Worm (Caenorhabditis elegans) whole organism, young adult: ENCODE measurements around the gene fipp-1.
A peak's percentile ranks its signal among the peaks of the same experiment; 100 is the strongest.

Experiments
- B0019.2 ChIP-seq: fragments of 200-800 bp; sonication (Bioruptor generic); conservative IDR thresholded peaks from 2 replicates; pipeline ENCODE4 v1.3.6; 2022; ENCODE audit warnings: missing genetic modification reagents, missing genetic modification characterization, missing compliant biosample characterization
- B0336.3 ChIP-seq: fragments of 200-800 bp; sonication (Bioruptor generic); IDR thresholded peaks from 2 replicates; pipeline ENCODE4 v1.3.6; 2022; ENCODE audit warnings: missing genetic modification characterization, missing compliant biosample characterization
- D2030.7 ChIP-seq: fragments of 200-800 bp; sonication (Bioruptor generic); IDR thresholded peaks from 2 replicates; pipeline ENCODE4 v1.3.6; 2022; ENCODE audit warnings: missing genetic modification reagents, missing genetic modification characterization, missing compliant biosample characterization
- F10E7.11 ChIP-seq: sonication (generic microtip); optimal IDR thresholded peaks from 2 replicates; lab custom pipeline; 2017; ENCODE audit warnings: mild to moderate bottlenecking, missing genetic modification characterization, moderate library complexity, missing compliant biosample characterization
- F33H1.4 ChIP-seq: fragments of 200-800 bp; sonication (Bioruptor generic); IDR thresholded peaks from 2 replicates; pipeline ENCODE4 v1.3.6; 2022; ENCODE audit warnings: missing genetic modification reagents, missing genetic modification characterization, missing compliant biosample characterization
- F37B4.10 ChIP-seq: fragments of 200-800 bp; sonication (Bioruptor generic); IDR thresholded peaks from 2 replicates; pipeline ENCODE4 v1.3.6; 2022; ENCODE audit warnings: missing genetic modification characterization, missing compliant biosample characterization
- F57A8.1 ChIP-seq: fragments of 200-800 bp; sonication (Bioruptor generic); optimal IDR thresholded peaks from 2 replicates; lab custom pipeline; 2018; ENCODE audit warnings: mild to moderate bottlenecking, missing genetic modification characterization, moderate library complexity, missing compliant biosample characterization
- T07F8.4 ChIP-seq: sonication (generic microtip); optimal IDR thresholded peaks from 2 replicates; lab custom pipeline; 2016; ENCODE audit warnings: mild to moderate bottlenecking, missing genetic modification characterization, moderate library complexity, missing compliant biosample characterization
- Y53G8AR.9 ChIP-seq: fragments of 200-800 bp; sonication (Bioruptor generic); conservative IDR thresholded peaks from 2 replicates; pipeline ENCODE4 v1.3.6; 2022; ENCODE audit warnings: missing genetic modification reagents, missing genetic modification characterization, missing compliant biosample characterization
- Y79H2A.3 ChIP-seq: fragments of 200-800 bp; sonication (Bioruptor generic); conservative IDR thresholded peaks from 2 replicates; pipeline ENCODE4 v1.3.6; 2022; ENCODE audit warnings: missing genetic modification reagents, missing genetic modification characterization, missing compliant biosample characterization
- ama-1 ChIP-seq, 3 experiments: fragments of 150-350 bp in 1 of 3; sonication (generic microtip) in 2 of 3; optimal IDR thresholded peaks; 2 replicates each; lab custom pipeline; 2014 to 2018; ENCODE audit warnings: missing biosample characterization in 2 of 3, missing genetic modification characterization in 2 of 3, missing genetic modification reagents in 2 of 3
- attf-3 ChIP-seq: fragments of 200-800 bp; sonication (Bioruptor generic); conservative IDR thresholded peaks from 2 replicates; pipeline ENCODE4 v1.3.6; 2022; ENCODE audit warnings: missing genetic modification reagents, missing genetic modification characterization, missing compliant biosample characterization
- attf-6 ChIP-seq: fragments of 200-800 bp; sonication (Bioruptor generic); IDR thresholded peaks from 2 replicates; pipeline ENCODE4 v1.3.6; 2022; ENCODE audit warnings: missing genetic modification reagents, missing genetic modification characterization, missing compliant biosample characterization
- bed-1 ChIP-seq: fragments of 200-800 bp; sonication (Bioruptor generic); IDR thresholded peaks from 2 replicates; pipeline ENCODE4 v1.3.6; 2022; ENCODE audit warnings: missing genetic modification reagents, missing genetic modification characterization, missing compliant biosample characterization
- bed-2 ChIP-seq: fragments of 200-800 bp; sonication (Bioruptor generic); IDR thresholded peaks from 2 replicates; pipeline ENCODE4 v1.3.6; 2022; ENCODE audit warnings: missing genetic modification reagents, missing genetic modification characterization, missing compliant biosample characterization
- ceh-27 ChIP-seq: fragments of 200-800 bp; sonication (Bioruptor generic); optimal IDR thresholded peaks from 2 replicates; lab custom pipeline; 2018; ENCODE audit warnings: mild to moderate bottlenecking, missing genetic modification characterization, moderate library complexity, missing compliant biosample characterization
- ceh-79 ChIP-seq: sonication (generic microtip); optimal IDR thresholded peaks from 2 replicates; lab custom pipeline; 2017; ENCODE audit warnings: mild to moderate bottlenecking, missing genetic modification characterization, missing compliant biosample characterization
- dox-1 ChIP-seq: fragments of 200-800 bp; sonication (Bioruptor generic); IDR thresholded peaks from 2 replicates; pipeline ENCODE4 v1.3.6; 2022; ENCODE audit warnings: missing genetic modification reagents, missing genetic modification characterization, missing compliant biosample characterization
- dpl-1 ChIP-seq: fragments of 150-350 bp; optimal IDR thresholded peaks from 2 replicates; lab custom pipeline; 2014; ENCODE audit warnings: missing biosample characterization, missing genetic modification reagents, missing genetic modification characterization
- efl-1 ChIP-seq: fragments of 150-350 bp; optimal IDR thresholded peaks from 2 replicates; lab custom pipeline; 2014; ENCODE audit warnings: missing biosample characterization, missing genetic modification reagents, missing genetic modification characterization
- egl-18 ChIP-seq: fragments of 200-800 bp; sonication (Bioruptor generic); IDR thresholded peaks from 2 replicates; pipeline ENCODE4 v1.3.6; 2022; ENCODE audit warnings: missing genetic modification reagents, missing genetic modification characterization, missing compliant biosample characterization
- hlh-12 ChIP-seq: sonication (generic microtip); optimal IDR thresholded peaks from 2 replicates; lab custom pipeline; 2016; ENCODE audit warnings: missing genetic modification characterization, missing compliant biosample characterization
- hlh-26 ChIP-seq: fragments of 200-800 bp; sonication (Bioruptor generic); conservative IDR thresholded peaks from 2 replicates; pipeline ENCODE4 v1.3.6; 2022; ENCODE audit warnings: missing genetic modification reagents, missing genetic modification characterization, missing compliant biosample characterization
- hmg-20 ChIP-seq: fragments of 200-800 bp; sonication (Bioruptor generic); IDR thresholded peaks from 2 replicates; pipeline ENCODE4 v1.3.6; 2022; ENCODE audit warnings: missing genetic modification reagents, missing genetic modification characterization, missing compliant biosample characterization
- hsf-1 ChIP-seq: fragments of 200-800 bp; sonication (Bioruptor generic); IDR thresholded peaks from 2 replicates; pipeline ENCODE4 v1.3.6; 2022; ENCODE audit warnings: missing genetic modification reagents, missing genetic modification characterization, missing compliant biosample characterization
- let-526 ChIP-seq: fragments of 200-800 bp; sonication (Bioruptor generic); IDR thresholded peaks from 2 replicates; pipeline ENCODE4 v1.3.6; 2022; ENCODE audit warnings: missing genetic modification reagents, missing genetic modification characterization, missing compliant biosample characterization
- let-607 ChIP-seq, 2 experiments: fragments of 200-800 bp in 1 of 2; sonication (Bioruptor generic) in 1 of 2; sonication (generic microtip) in 1 of 2; optimal IDR thresholded peaks; 2 replicates each; lab custom pipeline; 2016 to 2018; ENCODE audit warnings: mild to moderate bottlenecking in 2 of 2, missing compliant biosample characterization in 2 of 2, missing genetic modification characterization in 2 of 2, moderate library complexity in 2 of 2, missing genotype in 1 of 2
- lin-26 ChIP-seq: fragments of 200-800 bp; sonication (Bioruptor generic); IDR thresholded peaks from 2 replicates; pipeline ENCODE4 v1.3.6; 2022; ENCODE audit warnings: missing genetic modification reagents, missing genetic modification characterization, missing compliant biosample characterization
- lin-54 ChIP-seq: fragments of 200-800 bp; sonication (Bioruptor generic); optimal IDR thresholded peaks from 2 replicates; lab custom pipeline; 2018; ENCODE audit warnings: mild to moderate bottlenecking, missing genetic modification characterization, missing compliant biosample characterization
- lir-1 ChIP-seq: fragments of 200-800 bp; sonication (Bioruptor generic); conservative IDR thresholded peaks from 2 replicates; pipeline ENCODE4 v1.3.6; 2022; ENCODE audit warnings: missing genetic modification reagents, missing genetic modification characterization, missing compliant biosample characterization
- lsl-1 ChIP-seq: fragments of 200-800 bp; sonication (Bioruptor generic); optimal IDR thresholded peaks from 2 replicates; lab custom pipeline; 2018; ENCODE audit warnings: mild to moderate bottlenecking, missing genetic modification characterization, moderate library complexity, missing compliant biosample characterization
- lsy-27 ChIP-seq: sonication (generic microtip); optimal IDR thresholded peaks from 2 replicates; lab custom pipeline; 2017; ENCODE audit warnings: missing genetic modification characterization, mild to moderate bottlenecking, missing compliant biosample characterization, antibody characterized with exemption, missing genotype, borderline replicate concordance; ENCODE audit not compliant: insufficient read depth
- madf-6 ChIP-seq: fragments of 200-800 bp; sonication (Bioruptor generic); IDR thresholded peaks from 2 replicates; pipeline ENCODE4 v1.3.6; 2022; ENCODE audit warnings: missing genetic modification reagents, missing genetic modification characterization, missing compliant biosample characterization
- madf-8 ChIP-seq: fragments of 200-800 bp; sonication (Bioruptor generic); conservative IDR thresholded peaks from 2 replicates; pipeline ENCODE4 v1.3.6; 2022; ENCODE audit warnings: missing genetic modification reagents, missing genetic modification characterization, missing compliant biosample characterization
- mcd-1 ChIP-seq: fragments of 200-800 bp; sonication (Bioruptor generic); IDR thresholded peaks from 2 replicates; pipeline ENCODE4 v1.3.6; 2022; ENCODE audit warnings: missing genetic modification reagents, missing genetic modification characterization, missing compliant biosample characterization
- nhr-179 ChIP-seq: sonication (generic microtip); optimal IDR thresholded peaks from 2 replicates; lab custom pipeline; 2016; ENCODE audit warnings: mild to moderate bottlenecking, missing genetic modification characterization, missing compliant biosample characterization
- nhr-80 ChIP-seq: sonication (generic microtip); optimal IDR thresholded peaks from 2 replicates; lab custom pipeline; 2016; ENCODE audit warnings: missing genetic modification characterization, missing compliant biosample characterization
- snpc-1.1 ChIP-seq: sonication (generic microtip); optimal IDR thresholded peaks from 2 replicates; lab custom pipeline; 2017; ENCODE audit warnings: missing genetic modification characterization, mild to moderate bottlenecking, missing compliant biosample characterization, antibody characterized with exemption, moderate library complexity, missing genotype, missing genetic modification reagents; ENCODE audit not compliant: insufficient read depth
- snpc-1.3 ChIP-seq: sonication (generic microtip); optimal IDR thresholded peaks from 2 replicates; lab custom pipeline; 2017; ENCODE audit warnings: missing genetic modification characterization, mild to moderate bottlenecking, missing compliant biosample characterization, antibody characterized with exemption, moderate library complexity, missing genotype, missing genetic modification reagents; ENCODE audit not compliant: insufficient read depth
- snpc-4 ChIP-seq, 5 experiments: fragments of 150-350 bp in 1 of 5; sonication (generic microtip) in 4 of 5; optimal IDR thresholded peaks; 2 replicates each; lab custom pipeline; 2014 to 2018; ENCODE audit warnings: missing genetic modification characterization in 5 of 5, missing biosample characterization in 3 of 5, antibody characterized with exemption in 2 of 5, mild to moderate bottlenecking in 2 of 5, missing compliant biosample characterization in 2 of 5, missing genotype in 2 of 5, moderate library complexity in 2 of 5, missing genetic modification reagents in 1 of 5
- sptf-2 ChIP-seq: fragments of 200-800 bp; sonication (Bioruptor generic); optimal IDR thresholded peaks from 2 replicates; lab custom pipeline; 2018; ENCODE audit warnings: mild to moderate bottlenecking, missing genetic modification characterization, missing compliant biosample characterization
- tlf-1 ChIP-seq: fragments of 200-800 bp; sonication (Bioruptor generic); optimal IDR thresholded peaks from 2 replicates; lab custom pipeline; 2018; ENCODE audit warnings: mild to moderate bottlenecking, missing genetic modification characterization, missing compliant biosample characterization
- unc-130 ChIP-seq: sonication (generic microtip); optimal IDR thresholded peaks from 2 replicates; lab custom pipeline; 2016; ENCODE audit warnings: missing genetic modification reagents, missing genetic modification characterization, missing compliant biosample characterization
- xnd-1 ChIP-seq: sonication (generic microtip); optimal IDR thresholded peaks from 2 replicates; lab custom pipeline; 2016; ENCODE audit warnings: missing genotype, missing genetic modification reagents, missing genetic modification characterization, missing compliant biosample characterization
- ztf-18 ChIP-seq: sonication (generic microtip); optimal IDR thresholded peaks from 2 replicates; lab custom pipeline; 2016; ENCODE audit warnings: missing genotype, mild to moderate bottlenecking, missing genetic modification characterization, missing compliant biosample characterization

fipp-1 gene

DNA sequence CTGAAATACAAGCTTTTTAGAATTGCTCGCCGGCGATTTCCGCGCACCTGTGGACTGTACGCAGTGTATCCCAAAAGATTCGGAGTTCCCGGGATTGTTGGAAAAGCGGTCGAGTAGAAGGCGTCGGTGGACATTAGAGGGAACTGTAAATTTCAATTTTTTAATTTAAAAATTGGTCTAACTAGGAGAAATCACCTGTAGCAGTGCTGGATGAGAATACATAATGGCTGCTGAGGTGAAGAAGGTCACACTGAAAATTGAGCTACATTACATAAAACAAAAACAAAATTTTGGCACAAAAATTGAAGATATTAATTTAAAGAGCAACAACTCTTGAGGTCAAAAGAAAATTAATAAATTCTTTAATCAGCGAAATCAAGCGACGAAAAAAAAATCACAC lies 3.0 kb downstream of the fipp-1 start, which contains the start of gene neg-1 (continued):
- TF ChIP-seq F33H1.4 (no peak), B0336.3 (GFP tag; lab: Robert Waterston, UW) (peak; percentile 17; the same call in 1 of the 2 replicates), attf-6 (GFP tag; lab: Robert Waterston, UW) (0 out of 2 replicates have a peak, but pooled peaks have one; percentile 21), ceh-79 (tag; lab: Kevin White, UChicago) (no peak), hlh-26 (GFP tag; lab: Robert Waterston, UW) (no peak), egl-18 (GFP tag; lab: Robert Waterston, UW) (no peak), lin-26 (GFP tag; lab: Robert Waterston, UW) (no peak), dox-1 (GFP tag; lab: Robert Waterston, UW) (no peak), let-607 (tag; optimal IDR thresholded peaks at IDR 0.05; lab: Kevin White, UChicago) (no peak), bed-2 (no peak), F57A8.1 (GFP tag; lab: Kevin White, UChicago) (no peak), Y79H2A.3 (peak; percentile 28; the same call in 1 of the 2 replicates), tlf-1 (no peak), Y53G8AR.9 (GFP tag; lab: Robert Waterston, UW) (0 out of 2 replicates have a peak, but pooled peaks have one; percentile 18), attf-3 (GFP tag; lab: Robert Waterston, UW) (no peak), F10E7.11 (no peak), hmg-20 (GFP tag; lab: Robert Waterston, UW) (no peak), ceh-27 (GFP tag; lab: Kevin White, UChicago) (no peak), ama-1 (optimal IDR thresholded peaks at IDR 0.05; lab: Kevin White, UChicago) (no peak), ama-1 (GFP tag; optimal IDR thresholded peaks at IDR 0.05; lab: Kevin White, UChicago) (no peak), madf-6 (GFP tag; lab: Robert Waterston, UW) (peak; percentile 58), hlh-12 (tag; lab: Kevin White, UChicago) (no peak), D2030.7 (GFP tag; lab: Robert Waterston, UW) (no peak), lin-54 (GFP tag; lab: Kevin White, UChicago) (peak; percentile 3), hsf-1 (0 out of 2 replicates have a peak, but pooled peaks have one; percentile 51), lsl-1 (GFP tag; lab: Kevin White, UChicago) (no peak), nhr-80 (tag; lab: Kevin White, UChicago) (no peak), B0019.2 (no peak), snpc-1.3 (tag; lab: Kevin White, UChicago) (no peak), let-526 (GFP tag; lab: Robert Waterston, UW) (no peak), bed-1 (no peak), nhr-179 (tag; lab: Kevin White, UChicago) (no peak), F37B4.10 (no peak)

DNA sequence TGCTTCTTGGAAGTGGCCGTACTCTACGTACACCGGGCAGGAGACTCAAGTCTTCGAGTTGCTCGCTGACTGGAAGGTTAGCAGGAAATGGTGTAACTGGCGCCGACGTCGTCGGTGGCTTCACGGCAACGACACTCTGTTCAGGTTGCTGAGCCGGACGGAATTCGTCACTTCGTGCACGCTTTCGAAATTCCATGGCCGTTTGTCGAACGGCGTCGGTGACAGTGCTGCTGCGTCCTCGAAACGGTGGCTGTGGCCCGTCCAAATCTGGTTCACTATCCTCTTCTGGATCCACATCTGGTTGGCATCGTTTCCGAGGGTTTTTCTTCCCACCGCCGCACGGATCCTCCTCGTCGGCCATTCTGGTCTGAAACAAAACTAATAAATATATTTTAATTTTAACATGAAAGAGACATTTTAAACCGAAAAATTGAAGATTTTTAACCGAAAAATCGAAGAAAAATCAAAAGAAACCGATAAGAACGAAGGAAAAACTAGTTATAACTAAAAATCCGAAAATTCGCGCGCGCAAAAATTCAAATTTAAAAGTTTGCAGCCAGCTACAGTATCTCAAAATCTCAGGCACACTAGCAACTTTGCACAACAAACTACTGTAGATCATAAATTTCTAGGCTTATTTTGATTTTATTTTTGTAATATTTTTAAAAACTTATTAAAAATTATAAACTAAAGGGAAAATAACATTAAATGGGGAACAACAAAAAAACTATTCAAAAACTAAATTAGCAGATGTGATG lies 4.4 kb downstream of the fipp-1 start, which contains the start of gene F32D1.7:
Gene F32D1.7, minus strand, starts transcription at position 367 of the 758 bp plus-strand sequence.
- TF ChIP-seq snpc-1.1 (tag; lab: Kevin White, UChicago) (peak; percentile 61), unc-130 (GFP tag; lab: Kevin White, UChicago) (peak; percentile 38), efl-1 (GFP tag; lab: Kevin White, UChicago) (peak; percentile 95), T07F8.4 (tag; lab: Kevin White, UChicago) (no peak), ztf-18 (no peak), hsf-1 (peak; percentile 59; the same call in 1 of the 2 replicates), sptf-2 (GFP tag; lab: Kevin White, UChicago) (no peak), madf-8 (GFP tag; lab: Robert Waterston, UW) (peak; percentile 98), lsy-27 (tag; lab: Kevin White, UChicago) (no peak), F33H1.4 (peak; percentile 78), lsl-1 (GFP tag; lab: Kevin White, UChicago) (peak; percentile 99), mcd-1 (GFP tag; lab: Robert Waterston, UW) (peak; percentile 53; the same call in 1 of the 2 replicates), dpl-1 (GFP tag; lab: Kevin White, UChicago) (peak; percentile 90), lin-54 (GFP tag; lab: Kevin White, UChicago) (peak; percentile 91), snpc-4 (GFP tag; optimal IDR thresholded peaks at IDR 0.05; lab: Kevin White, UChicago) (peak; percentile 6), snpc-4 (tag; optimal IDR thresholded peaks at IDR 0.05; lab: Kevin White, UChicago) (peak in 1 of 4 experiments; percentile 14), xnd-1 (peak; percentile 93), let-607 (tag; optimal IDR thresholded peaks at IDR 0.05; lab: Kevin White, UChicago) (no peak), lir-1 (GFP tag; lab: Robert Waterston, UW) (no peak; the same call in 1 of the 2 replicates)
